Fruit fly (Drosophila melanogaster) S2 (cell line): ENCODE results near the gene CG7857.

ENCODE experiments used
- CG8478 ChIP-seq: fragments of >200 bp; optimal IDR thresholded peaks from 2 replicates; lab custom pipeline; 2018
- CTCF ChIP-seq, 2 experiments: fragments of >200 bp; optimal IDR thresholded peaks; 2 replicates each; lab custom pipeline; 2018

DNA sequence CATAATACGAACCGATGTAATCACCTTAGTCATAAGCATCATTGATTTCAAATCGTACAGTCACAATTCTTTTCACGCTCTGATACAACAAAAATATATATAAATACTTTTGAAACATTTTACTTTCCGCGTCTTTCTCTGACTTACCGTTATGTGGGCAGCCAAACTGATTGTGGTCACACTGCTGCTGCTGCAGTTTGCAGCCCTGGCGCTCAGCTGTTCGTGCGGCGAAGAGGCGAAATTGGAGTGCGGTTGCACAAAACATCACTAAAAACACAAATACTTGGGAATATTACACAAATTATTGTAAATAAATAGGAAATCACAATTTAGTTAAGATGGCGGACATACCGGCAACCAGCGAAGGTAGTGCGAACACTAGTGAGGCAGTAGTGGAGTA is 4.7 kb upstream of the CG7857 start, which contains the start of the genes gdl and gdl-ORF39:
- TF ChIP-seq CTCF (optimal IDR thresholded peaks at IDR 0.05; lab: Kevin White, UChicago): no peak
- TF ChIP-seq CG8478 (lab: Kevin White, UChicago): no peak
